Worm (Caenorhabditis elegans): ENCODE data around the gene srlf-23.

- TF ChIP-seq ztf-23 (GFP tag; IDR thresholded peaks at IDR 0.05) (no peak), T22C8.4 (GFP tag; IDR thresholded peaks at IDR 0.05) (no peak), flt-1 (GFP tag; IDR thresholded peaks at IDR 0.05) (no peak)
Measured at ce11 chrV:910588-910987, 17.3 kb upstream of the srlf-23 start.

All from whole organism, midembryonic.